Fruit fly (Drosophila melanogaster): Measurements from ENCODE around the gene CG32262.
A peak's percentile ranks its signal among the peaks of the same experiment; 100 is the strongest.

The CG32262 gene

dm6 chr3L:3852842-3853241, 42.8 kb upstream of the CG32262 start (continued):
- no peak for TF ChIP-seq chinmo (GFP tag; IDR thresholded peaks at IDR 0.05; ENCODE audit: partially characterized antibody)
- no peak for TF ChIP-seq CG6254 (GFP tag; optimal IDR thresholded peaks at IDR 0.05)
- peak; percentile 69 for TF ChIP-seq ttk (GFP tag; IDR thresholded peaks at IDR 0.05)
- peak; percentile 41 for TF ChIP-seq fd96Cb (tag; optimal IDR thresholded peaks at IDR 0.05)
- peak; percentile 48 for TF ChIP-seq chn (GFP tag; optimal IDR thresholded peaks at IDR 0.05)
- no peak for TF ChIP-seq CkIIα-i1 (GFP tag; IDR thresholded peaks at IDR 0.05)
- TF ChIP-seq CG9609 (GFP tag; optimal IDR thresholded peaks at IDR 0.05) = peak; percentile 36
- TF ChIP-seq CG7372 (GFP tag; IDR thresholded peaks at IDR 0.05) = no peak
- no peak for TF ChIP-seq rib (GFP tag; IDR thresholded peaks at IDR 0.05)
- TF ChIP-seq unpg (GFP tag; optimal IDR thresholded peaks at IDR 0.05) = peak; percentile 67
- peak; percentile 28 for TF ChIP-seq nerfin-1 (tag; optimal IDR thresholded peaks at IDR 0.05)
- TF ChIP-seq CG12236 (GFP tag; optimal IDR thresholded peaks at IDR 0.05) = peak; percentile 23
- no peak; the same call in 1 of the 2 replicates for TF ChIP-seq CG32767 (GFP tag; IDR thresholded peaks at IDR 0.05)
- TF ChIP-seq sob (GFP tag; IDR thresholded peaks at IDR 0.05) = no peak; the same call in 1 of the 2 replicates
- no peak for TF ChIP-seq Adf1 (GFP tag; IDR thresholded peaks at IDR 0.05)
- no peak for TF ChIP-seq Aef1 (GFP tag; IDR thresholded peaks at IDR 0.05)
- TF ChIP-seq H15 (GFP tag; IDR thresholded peaks at IDR 0.05) = peak; percentile 49; the same call in 1 of the 3 replicates
- TF ChIP-seq CG15601 (tag; optimal IDR thresholded peaks at IDR 0.05) = peak; percentile 56
- no peak for TF ChIP-seq CG8290 (GFP tag; optimal IDR thresholded peaks at IDR 0.05)
- TF ChIP-seq CG8290 (tag; optimal IDR thresholded peaks at IDR 0.05) = peak in 1 of 2 experiments; percentile 44
- no peak for TF ChIP-seq knrl (GFP tag; IDR thresholded peaks at IDR 0.05; ENCODE audit: partially characterized antibody)
- no peak for TF ChIP-seq Oaz (GFP tag; IDR thresholded peaks at IDR 0.05)
- peak; percentile 84 for TF ChIP-seq ken (GFP tag; IDR thresholded peaks at IDR 0.05)
- peak; percentile 48; the same call in 1 of the 2 replicates for TF ChIP-seq CG5953 (GFP tag; IDR thresholded peaks at IDR 0.05)
- no peak for TF ChIP-seq CG3281 (GFP tag; optimal IDR thresholded peaks at IDR 0.05)
- TF ChIP-seq Hand (GFP tag; optimal IDR thresholded peaks at IDR 0.05) = no peak
- no peak for TF ChIP-seq stwl (tag; optimal IDR thresholded peaks at IDR 0.05)
- no peak for TF ChIP-seq hkb (optimal IDR thresholded peaks at IDR 0.05)
- TF ChIP-seq hkb (GFP tag; IDR thresholded peaks at IDR 0.05) = peak; percentile 40; the same call in 1 of the 2 replicates
- peak; percentile 36; the same call in 1 of the 2 replicates for TF ChIP-seq Ptx1 (GFP tag; IDR thresholded peaks at IDR 0.05)
- TF ChIP-seq Drgx (GFP tag; IDR thresholded peaks at IDR 0.05) = peak; percentile 37; the same call in 1 of the 2 replicates
- no peak for TF ChIP-seq zen2 (GFP tag; IDR thresholded peaks at IDR 0.05; ENCODE audit: partially characterized antibody)
- TF ChIP-seq Rfx (GFP tag; IDR thresholded peaks at IDR 0.05) = no peak
- peak; percentile 21 for TF ChIP-seq Sox100B (GFP tag; optimal IDR thresholded peaks at IDR 0.05)
- no peak for TF ChIP-seq Poxn (GFP tag; IDR thresholded peaks at IDR 0.05)
- TF ChIP-seq Kr (GFP tag; optimal IDR thresholded peaks at IDR 0.05) = no peak
- peak; percentile 49; the same call in 1 of the 2 replicates for TF ChIP-seq Rx (GFP tag; IDR thresholded peaks at IDR 0.05)
- peak; percentile 85 for TF ChIP-seq sens (GFP tag)
- peak; percentile 49 for TF ChIP-seq CG8944 (GFP tag; optimal IDR thresholded peaks at IDR 0.05)
- peak; percentile 13; the same call in 2 of the 3 replicates for TF ChIP-seq CG34422 (GFP tag; IDR thresholded peaks at IDR 0.05)
- peak; percentile 71 for TF ChIP-seq CG12219 (GFP tag; optimal IDR thresholded peaks at IDR 0.05)
- peak; percentile 64 for TF ChIP-seq Xbp1 (GFP tag; optimal IDR thresholded peaks at IDR 0.05)
- TF ChIP-seq CG34376 (GFP tag; optimal IDR thresholded peaks at IDR 0.05) = no peak
- TF ChIP-seq CG11723 (GFP tag; optimal IDR thresholded peaks at IDR 0.05) = peak; percentile 7
- peak; percentile 71 for TF ChIP-seq CG13424 (tag; optimal IDR thresholded peaks at IDR 0.05)
- TF ChIP-seq ewg (GFP tag; optimal IDR thresholded peaks at IDR 0.05) = peak; percentile 69
- no peak for TF ChIP-seq CG15011 (GFP tag; optimal IDR thresholded peaks at IDR 0.05)
- no peak for TF ChIP-seq CG2116 (GFP tag; optimal IDR thresholded peaks at IDR 0.05)
- TF ChIP-seq trh (GFP tag; optimal IDR thresholded peaks at IDR 0.05) = peak; percentile 7
- TF ChIP-seq Fer3 (tag; optimal IDR thresholded peaks at IDR 0.05) = no peak
- TF ChIP-seq CG18476 (GFP tag; optimal IDR thresholded peaks at IDR 0.05) = no peak
- TF ChIP-seq C15 (GFP tag; IDR thresholded peaks at IDR 0.05) = no peak
